Fruit fly (Drosophila melanogaster) whole organism, embryonic: Measurements from ENCODE around the gene CG12256.

Experiments used
- Blimp-1 ChIP-seq: fragments of 200-800 bp; sonication (Bioruptor generic); optimal IDR thresholded peaks from 3 replicates; lab custom pipeline; 2018; ENCODE audit warnings: missing biosample characterization, missing genetic modification characterization, mild to moderate bottlenecking, moderate library complexity, missing genetic modification reagents
- BtbVII ChIP-seq: fragments of 200-800 bp; sonication (Bioruptor generic); optimal IDR thresholded peaks from 3 replicates; lab custom pipeline; 2017; ENCODE audit warnings: missing biosample characterization, mild to moderate bottlenecking, missing genetic modification characterization
- CG10654 ChIP-seq: fragments of 200-800 bp; sonication (Bioruptor generic); optimal IDR thresholded peaks from 2 replicates; lab custom pipeline; 2016; ENCODE audit warnings: missing biosample characterization, missing genetic modification characterization
- CG11504 ChIP-seq: fragments of 200-800 bp; sonication (Bioruptor generic); optimal IDR thresholded peaks from 3 replicates; lab custom pipeline; 2019; ENCODE audit warnings: missing biosample characterization, mild to moderate bottlenecking, missing genetic modification characterization, moderate library complexity
- CG12769 ChIP-seq: fragments of 200-800 bp; sonication (Bioruptor generic); optimal IDR thresholded peaks from 2 replicates; lab custom pipeline; 2019; ENCODE audit warnings: missing biosample characterization, mild to moderate bottlenecking, missing genetic modification characterization, moderate library complexity
- CG12942 ChIP-seq: fragments of 200-800 bp; sonication (Bioruptor generic); optimal IDR thresholded peaks from 3 replicates; lab custom pipeline; 2016; ENCODE audit warnings: missing biosample characterization, missing genetic modification characterization
- CG13287 ChIP-seq: fragments of 200-800 bp; sonication (Bioruptor generic); IDR thresholded peaks from 2 replicates; pipeline ENCODE4 v1.3.6; 2022; ENCODE audit warnings: missing biosample characterization, missing genetic modification characterization; ENCODE audit not compliant: partially characterized antibody
- CG13296 ChIP-seq: fragments of 200-800 bp; sonication (Bioruptor generic); optimal IDR thresholded peaks from 3 replicates; lab custom pipeline; 2018; ENCODE audit warnings: missing biosample characterization, mild to moderate bottlenecking, missing genetic modification characterization
- CG14050 ChIP-seq: fragments of 200-800 bp; sonication (Bioruptor generic); IDR thresholded peaks from 3 replicates; pipeline ENCODE4 v1.3.6; 2022; ENCODE audit warnings: missing biosample characterization, missing genetic modification characterization
- CG1603 ChIP-seq: fragments of 200-800 bp; sonication (Bioruptor generic); optimal IDR thresholded peaks from 2 replicates; lab custom pipeline; 2019; ENCODE audit warnings: missing biosample characterization, mild to moderate bottlenecking, missing genetic modification characterization, moderate library complexity
- CG2712 ChIP-seq: fragments of 200-800 bp; optimal IDR thresholded peaks from 3 replicates; lab custom pipeline; 2019; ENCODE audit warnings: missing biosample characterization, mild to moderate bottlenecking, missing genetic modification characterization, moderate library complexity
- CG31365 ChIP-seq: fragments of 200-800 bp; sonication (Bioruptor generic); optimal IDR thresholded peaks from 2 replicates; lab custom pipeline; 2018; ENCODE audit warnings: missing biosample characterization, mild to moderate bottlenecking, missing genetic modification characterization
- CG3838 ChIP-seq: fragments of 200-800 bp; sonication (Bioruptor generic); optimal IDR thresholded peaks from 3 replicates; lab custom pipeline; 2016; ENCODE audit warnings: missing biosample characterization, missing genetic modification characterization
- CG4328 ChIP-seq: fragments of 200-800 bp; sonication (Bioruptor generic); optimal IDR thresholded peaks from 3 replicates; lab custom pipeline; 2017; ENCODE audit warnings: missing biosample characterization, missing genetic modification reagents, missing genetic modification characterization
- CG4854 ChIP-seq: fragments of 200-800 bp; sonication (Bioruptor generic); optimal IDR thresholded peaks from 2 replicates; lab custom pipeline; 2016; ENCODE audit warnings: missing biosample characterization, missing genetic modification characterization, inconsistent platforms
- CG6765 ChIP-seq: fragments of 200-800 bp; sonication (Bioruptor generic); optimal IDR thresholded peaks from 3 replicates; lab custom pipeline; 2017; ENCODE audit warnings: missing biosample characterization, mild to moderate bottlenecking, missing genetic modification characterization
- CG8089 ChIP-seq: fragments of 200-800 bp; sonication (Bioruptor generic); optimal IDR thresholded peaks from 3 replicates; lab custom pipeline; 2016; ENCODE audit warnings: missing biosample characterization, missing genetic modification characterization
- CG8281 ChIP-seq: fragments of 200-800 bp; sonication (Bioruptor generic); optimal IDR thresholded peaks from 2 replicates; lab custom pipeline; 2018; ENCODE audit warnings: missing biosample characterization, mild to moderate bottlenecking, missing genetic modification characterization, moderate library complexity
- CG9727 ChIP-seq: fragments of 200-800 bp; sonication (Bioruptor generic); optimal IDR thresholded peaks from 3 replicates; lab custom pipeline; 2017; ENCODE audit warnings: missing biosample characterization, mild to moderate bottlenecking, missing genetic modification characterization
- CG9876 ChIP-seq: fragments of 200-800 bp; sonication (Bioruptor generic); optimal IDR thresholded peaks from 2 replicates; lab custom pipeline; 2016; ENCODE audit warnings: missing biosample characterization, missing genetic modification characterization
- Chrac-16 ChIP-seq: fragments of 200-800 bp; sonication (Bioruptor generic); optimal IDR thresholded peaks from 3 replicates; lab custom pipeline; 2016; ENCODE audit warnings: missing biosample characterization, missing genetic modification characterization
- E2f1 ChIP-seq: fragments of 200-800 bp; sonication (Bioruptor generic); IDR thresholded peaks from 2 replicates; pipeline ENCODE4 v1.3.6; 2022; ENCODE audit warnings: missing biosample characterization, missing genetic modification characterization
- HLH3B ChIP-seq: fragments of 200-800 bp; sonication (Bioruptor generic); IDR thresholded peaks from 2 replicates; pipeline ENCODE4 v1.3.6; 2022; ENCODE audit warnings: missing biosample characterization, missing genetic modification characterization
- HLH4C ChIP-seq: fragments of 200-800 bp; sonication (Bioruptor generic); IDR thresholded peaks from 3 replicates; pipeline ENCODE4 v1.3.6; 2022; ENCODE audit warnings: missing biosample characterization, missing genetic modification characterization; ENCODE audit not compliant: partially characterized antibody
- HLH54F ChIP-seq: fragments of 200-800 bp; sonication (Bioruptor generic); optimal IDR thresholded peaks from 3 replicates; lab custom pipeline; 2016; ENCODE audit warnings: missing biosample characterization, missing genetic modification characterization
- MTF-1 ChIP-seq: fragments of 200-800 bp; sonication (Bioruptor generic); optimal IDR thresholded peaks from 2 replicates; lab custom pipeline; 2018; ENCODE audit warnings: missing biosample characterization, mild to moderate bottlenecking, missing genetic modification characterization, borderline replicate concordance
- Mrtf ChIP-seq: fragments of 200-800 bp; sonication (Bioruptor generic); IDR thresholded peaks from 3 replicates; pipeline ENCODE4 v1.3.6; 2022; ENCODE audit warnings: missing biosample characterization, missing genetic modification characterization
- Scr ChIP-seq: fragments of 200-800 bp; sonication (Bioruptor generic); IDR thresholded peaks from 2 replicates; pipeline ENCODE4 v1.3.6; 2022; ENCODE audit warnings: missing biosample characterization, missing genetic modification characterization; ENCODE audit not compliant: partially characterized antibody
- Side ChIP-seq: fragments of 200-800 bp; sonication (Bioruptor generic); optimal IDR thresholded peaks from 2 replicates; lab custom pipeline; 2016; ENCODE audit warnings: missing biosample characterization, missing genetic modification characterization
- Xrp1 ChIP-seq: fragments of 200-800 bp; sonication (Bioruptor generic); IDR thresholded peaks from 2 replicates; pipeline ENCODE4 v1.3.6; 2022; ENCODE audit warnings: missing biosample characterization, missing genetic modification characterization
- abd-A ChIP-seq: fragments of 200-800 bp; sonication (Bioruptor generic); optimal IDR thresholded peaks from 3 replicates; lab custom pipeline; 2019; ENCODE audit warnings: missing biosample characterization, mild to moderate bottlenecking, missing genetic modification characterization, moderate library complexity
- amos ChIP-seq: fragments of 200-800 bp; sonication (Bioruptor generic); IDR thresholded peaks from 2 replicates; pipeline ENCODE4 v1.3.6; 2022; ENCODE audit warnings: missing biosample characterization, missing genetic modification characterization; ENCODE audit not compliant: partially characterized antibody
- ara ChIP-seq: fragments of 200-800 bp; sonication (Bioruptor generic); IDR thresholded peaks from 2 replicates; pipeline ENCODE4 v1.3.6; 2022; ENCODE audit warnings: missing biosample characterization, missing genetic modification characterization
- ash1 ChIP-seq: fragments of 200-800 bp; sonication (Bioruptor generic); optimal IDR thresholded peaks from 2 replicates; lab custom pipeline; 2018; ENCODE audit warnings: missing biosample characterization, mild to moderate bottlenecking, missing genetic modification characterization
- corto ChIP-seq: fragments of 200-800 bp; sonication (Bioruptor generic); optimal IDR thresholded peaks from 2 replicates; lab custom pipeline; 2016; ENCODE audit warnings: missing biosample characterization, mild to moderate bottlenecking, missing genetic modification characterization, moderate library complexity
- danr ChIP-seq: fragments of 200-800 bp; sonication (Bioruptor generic); IDR thresholded peaks from 2 replicates; pipeline ENCODE4 v1.3.6; 2022; ENCODE audit warnings: missing biosample characterization, missing genetic modification characterization
- dati ChIP-seq: fragments of 200-800 bp; sonication (Bioruptor generic); IDR thresholded peaks from 2 replicates; pipeline ENCODE4 v1.3.6; 2022; ENCODE audit warnings: missing biosample characterization, missing genetic modification characterization
- ewg ChIP-seq: fragments of 200-800 bp; sonication (Bioruptor generic); optimal IDR thresholded peaks from 3 replicates; lab custom pipeline; 2017; ENCODE audit warnings: mild to moderate bottlenecking, missing biosample characterization, missing genetic modification reagents, missing genetic modification characterization
- fd3F ChIP-seq: fragments of 200-800 bp; sonication (Bioruptor generic); optimal IDR thresholded peaks from 2 replicates; lab custom pipeline; 2018; ENCODE audit warnings: missing biosample characterization, mild to moderate bottlenecking, missing genetic modification characterization, moderate library complexity
- fd64A ChIP-seq: fragments of 200-800 bp; sonication (Bioruptor generic); optimal IDR thresholded peaks from 3 replicates; lab custom pipeline; 2018; ENCODE audit warnings: missing biosample characterization, mild to moderate bottlenecking, missing genetic modification characterization
- grau ChIP-seq: fragments of 200-800 bp; optimal IDR thresholded peaks from 3 replicates; lab custom pipeline; 2019; ENCODE audit warnings: missing biosample characterization, mild to moderate bottlenecking, missing genetic modification characterization, moderate library complexity
- gro ChIP-seq: fragments of 200-800 bp; sonication (Bioruptor generic); optimal IDR thresholded peaks from 2 replicates; lab custom pipeline; 2016; ENCODE audit warnings: missing biosample characterization, missing genetic modification characterization
- gsb ChIP-seq: fragments of 200-800 bp; sonication (Bioruptor generic); IDR thresholded peaks from 2 replicates; pipeline ENCODE4 v1.3.6; 2022; ENCODE audit warnings: missing biosample characterization, missing genetic modification characterization
- hbn ChIP-seq: fragments of 200-800 bp; sonication (Bioruptor generic); IDR thresholded peaks from 2 replicates; pipeline ENCODE4 v1.3.6; 2022; ENCODE audit warnings: missing biosample characterization, missing genetic modification characterization; ENCODE audit not compliant: partially characterized antibody
- kah ChIP-seq: fragments of 200-800 bp; sonication (Bioruptor generic); optimal IDR thresholded peaks from 2 replicates; lab custom pipeline; 2018; ENCODE audit warnings: missing biosample characterization, mild to moderate bottlenecking, missing genetic modification characterization
- row ChIP-seq: fragments of 200-800 bp; sonication (Bioruptor generic); IDR thresholded peaks from 3 replicates; pipeline ENCODE4 v1.3.6; 2022; ENCODE audit warnings: missing biosample characterization, missing genetic modification characterization
- schlank ChIP-seq: fragments of 200-800 bp; sonication (Bioruptor generic); optimal IDR thresholded peaks from 2 replicates; lab custom pipeline; 2018; ENCODE audit warnings: missing biosample characterization, mild to moderate bottlenecking, missing genetic modification characterization
- sens ChIP-seq: fragments of 200-800 bp; sonication (Bioruptor generic); peaks from one replicate; lab custom pipeline; 2016; ENCODE audit warnings: missing biosample characterization, missing genetic modification characterization
- slbo ChIP-seq: fragments of 200-800 bp; sonication (Bioruptor generic); IDR thresholded peaks from 2 replicates; pipeline ENCODE4 v1.3.6; 2022; ENCODE audit warnings: missing biosample characterization, missing genetic modification characterization
- stc ChIP-seq: fragments of 200-800 bp; sonication (Bioruptor generic); IDR thresholded peaks from 2 replicates; pipeline ENCODE4 v1.3.6; 2022; ENCODE audit warnings: missing biosample characterization, missing genetic modification characterization
- tio ChIP-seq: fragments of 200-800 bp; sonication (Bioruptor generic); optimal IDR thresholded peaks from 2 replicates; lab custom pipeline; 2017; ENCODE audit warnings: missing biosample characterization, missing genetic modification characterization, inconsistent platforms
- vnd ChIP-seq: fragments of 200-800 bp; sonication (Bioruptor generic); IDR thresholded peaks from 3 replicates; pipeline ENCODE4 v1.3.6; 2022; ENCODE audit warnings: missing biosample characterization, missing genetic modification characterization; ENCODE audit not compliant: partially characterized antibody

CG12256 gene

DNA sequence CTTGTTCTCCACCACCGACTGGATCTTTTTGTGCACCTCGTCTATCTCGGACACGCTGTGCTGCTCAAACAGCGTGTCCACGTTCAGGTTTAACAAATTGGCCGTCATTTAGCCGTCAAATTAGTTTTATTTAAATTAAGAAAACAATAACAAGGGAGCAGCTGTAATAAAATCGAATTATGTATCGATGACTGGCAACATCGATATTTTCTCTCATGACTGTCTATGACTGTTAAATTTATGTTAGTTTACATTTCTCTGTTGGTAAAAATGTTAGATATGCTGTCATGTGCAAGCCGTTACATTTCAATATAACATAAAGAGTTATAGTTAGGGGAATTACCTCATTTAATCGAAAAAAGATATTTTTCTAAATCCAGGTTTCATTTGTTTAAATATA, 6.6 kb downstream of the CG12256 start, which contains the start of gene Cog1 (continued):
- TF ChIP-seq grau (tag; lab: Kevin White, UChicago) = no peak
- peak; percentile 72 for TF ChIP-seq amos (GFP tag; lab: Robert Waterston, UW)
- no peak for TF ChIP-seq slbo (GFP tag; lab: Robert Waterston, UW)
- no peak for TF ChIP-seq fd3F (GFP tag; lab: Kevin White, UChicago)
- no peak for TF ChIP-seq Mrtf (GFP tag; lab: Robert Waterston, UW)
- TF ChIP-seq danr = no peak
- peak; percentile 78 for TF ChIP-seq Scr (GFP tag; lab: Robert Waterston, UW)
- TF ChIP-seq CG12769 (tag; lab: Kevin White, UChicago) = no peak
- no peak for TF ChIP-seq ash1
- no peak for TF ChIP-seq tio (GFP tag; lab: Kevin White, UChicago)
- TF ChIP-seq CG12942 = no peak
- TF ChIP-seq row = no peak
- TF ChIP-seq dati (GFP tag; lab: Robert Waterston, UW) = no peak
- no peak for TF ChIP-seq CG4328 (GFP tag; lab: Kevin White, UChicago)
- TF ChIP-seq HLH3B (GFP tag; lab: Robert Waterston, UW) = no peak
- TF ChIP-seq kah = no peak
- no peak for TF ChIP-seq schlank (tag; lab: Kevin White, UChicago)
- no peak for TF ChIP-seq E2f1
- no peak for TF ChIP-seq corto
- TF ChIP-seq BtbVII (GFP tag; lab: Kevin White, UChicago) = no peak
- no peak for TF ChIP-seq fd64A (GFP tag; lab: Kevin White, UChicago)
- TF ChIP-seq CG9876 (GFP tag; lab: Kevin White, UChicago) = no peak
- TF ChIP-seq HLH54F (GFP tag; lab: Kevin White, UChicago) = no peak
- TF ChIP-seq CG3838 = no peak
- TF ChIP-seq CG10654 (GFP tag; lab: Kevin White, UChicago) = no peak
- peak; percentile 63; the same call in 2 of the 3 replicates for TF ChIP-seq HLH4C (GFP tag; lab: Robert Waterston, UW)
- no peak for TF ChIP-seq gro
- no peak for TF ChIP-seq CG13296 (GFP tag; lab: Kevin White, UChicago)
- no peak for TF ChIP-seq ewg (GFP tag; lab: Kevin White, UChicago)
- TF ChIP-seq CG6765 = no peak
- peak; percentile 76 for TF ChIP-seq hbn (GFP tag; lab: Robert Waterston, UW)
- TF ChIP-seq Chrac-16 = no peak
- no peak for TF ChIP-seq Blimp-1 (GFP tag; lab: Kevin White, UChicago)
- no peak for TF ChIP-seq CG11504 (tag; lab: Kevin White, UChicago)
- TF ChIP-seq CG8089 = no peak
- TF ChIP-seq Xrp1 = no peak
- no peak for TF ChIP-seq MTF-1
- peak; percentile 13 for TF ChIP-seq sens (GFP tag; lab: Kevin White, UChicago)
- no peak for TF ChIP-seq CG9727 (GFP tag; lab: Kevin White, UChicago)
- TF ChIP-seq CG8281 (tag; lab: Kevin White, UChicago) = no peak
- no peak for TF ChIP-seq CG4854 (GFP tag; lab: Kevin White, UChicago)
- no peak for TF ChIP-seq Side (GFP tag; lab: Kevin White, UChicago)
- TF ChIP-seq CG1603 = no peak
- TF ChIP-seq gsb (GFP tag; lab: Robert Waterston, UW) = no peak
- TF ChIP-seq CG14050 (GFP tag; lab: Robert Waterston, UW) = no peak
- TF ChIP-seq stc (GFP tag; lab: Robert Waterston, UW) = no peak
- no peak for TF ChIP-seq ara (GFP tag; lab: Robert Waterston, UW)
- no peak for TF ChIP-seq CG2712 (tag; lab: Kevin White, UChicago)
- no peak for TF ChIP-seq CG31365 (tag; lab: Kevin White, UChicago)
- TF ChIP-seq vnd (GFP tag; lab: Robert Waterston, UW) = peak; percentile 53
- TF ChIP-seq abd-A (tag; lab: Kevin White, UChicago) = no peak
- peak; percentile 89 for TF ChIP-seq CG13287 (GFP tag; lab: Robert Waterston, UW)
